Worm (Caenorhabditis elegans) whole organism, L4 larva: Measurements from ENCODE around the gene D1005.4.

Experiments used
- ceh-28 ChIP-seq: fragments of 150-350 bp; optimal IDR thresholded peaks from 2 replicates; lab custom pipeline; 2014; ENCODE audit warnings: missing biosample characterization, missing genetic modification reagents, missing genetic modification characterization
- ceh-82 ChIP-seq: sonication (generic microtip); optimal IDR thresholded peaks from 2 replicates; lab custom pipeline; 2017; ENCODE audit warnings: missing biosample characterization, missing genetic modification characterization
- dmd-8 ChIP-seq: fragments of 200-800 bp; sonication (Bioruptor generic); IDR thresholded peaks from 2 replicates; pipeline ENCODE4 v1.3.6; 2022; ENCODE audit warnings: missing genetic modification characterization, missing compliant biosample characterization
- fos-1 ChIP-seq: fragments of 150-350 bp; optimal IDR thresholded peaks from 2 replicates; lab custom pipeline; 2014; ENCODE audit warnings: missing biosample characterization, missing genetic modification characterization
- lin-39 ChIP-seq: fragments of 150-350 bp; optimal IDR thresholded peaks from 2 replicates; lab custom pipeline; 2014; ENCODE audit warnings: missing biosample characterization, missing genetic modification reagents, missing genetic modification characterization
- lsy-2 ChIP-seq, 2 experiments: fragments of 150-350 bp in 1 of 2; sonication (generic microtip) in 1 of 2; optimal IDR thresholded peaks; 2 replicates each; lab custom pipeline; 2014 to 2017; ENCODE audit warnings: missing biosample characterization in 2 of 2, missing genetic modification characterization in 2 of 2
- mep-1 ChIP-seq: fragments of 150-350 bp; sonication (generic microtip); optimal IDR thresholded peaks from 3 replicates; lab custom pipeline; 2014; ENCODE audit warnings: missing biosample characterization, missing genetic modification characterization
- pha-4 ChIP-seq, 2 experiments: fragments of 150-350 bp in 1 of 2; fragments of 200-800 bp in 1 of 2; sonication (Bioruptor generic) in 1 of 2; IDR thresholded peaks in 1 of 2; optimal IDR thresholded peaks in 1 of 2; 2 replicates each; pipeline versions ENCODE4 v1.3.6 to Lab custom; 2014 to 2022; ENCODE audit warnings: missing genetic modification characterization in 2 of 2, missing genetic modification reagents in 2 of 2, missing biosample characterization in 1 of 2, missing compliant biosample characterization in 1 of 2
- pqm-1 ChIP-seq: sonication (generic microtip); optimal IDR thresholded peaks from 2 replicates; lab custom pipeline; 2017; ENCODE audit warnings: missing biosample characterization, missing genetic modification characterization
- ztf-11 ChIP-seq: fragments of 150-350 bp; optimal IDR thresholded peaks from 2 replicates; lab custom pipeline; 2014; ENCODE audit warnings: missing biosample characterization, missing genetic modification characterization

ce11 chrX:1483229-1483628 lies 2.4 kb downstream of the D1005.4 start:
- TF ChIP-seq pqm-1 (tag; lab: Kevin White, UChicago), result no peak
- no peak for TF ChIP-seq ztf-11 (tag; lab: Kevin White, UChicago)
- TF ChIP-seq lin-39 (tag; lab: Kevin White, UChicago), result no peak
- TF ChIP-seq fos-1 (tag; lab: Kevin White, UChicago), result no peak
- TF ChIP-seq ceh-28 (tag; lab: Kevin White, UChicago), result no peak
- TF ChIP-seq lsy-2 (tag; optimal IDR thresholded peaks at IDR 0.05; lab: Kevin White, UChicago), result no peak
- no peak for TF ChIP-seq pha-4 (GFP tag; IDR thresholded peaks at IDR 0.05; lab: Robert Waterston, UW)
- no peak for TF ChIP-seq pha-4 (tag; optimal IDR thresholded peaks at IDR 0.05; lab: Kevin White, UChicago)
- no peak for TF ChIP-seq ceh-82
- TF ChIP-seq dmd-8, result no peak
- TF ChIP-seq mep-1 (tag; lab: Kevin White, UChicago), result no peak
